Worm (Caenorhabditis elegans) whole organism, L4 larva: ENCODE data around the gene bec-1.

Experiments
- F26F4.8 ChIP-seq: fragments of 200-800 bp; sonication (Bioruptor generic); conservative IDR thresholded peaks from 2 replicates; pipeline ENCODE4 v1.3.6; 2022; ENCODE audit warnings: missing genetic modification characterization, missing compliant biosample characterization
- F37D6.2 ChIP-seq: sonication (generic microtip); optimal IDR thresholded peaks from 2 replicates; lab custom pipeline; 2016; ENCODE audit warnings: mild to moderate bottlenecking, missing genetic modification characterization, missing compliant biosample characterization
- F44E2.7 ChIP-seq: fragments of 200-800 bp; sonication (Bioruptor generic); IDR thresholded peaks from 2 replicates; pipeline ENCODE4 v2.1.2; 2022; ENCODE audit warnings: missing genetic modification characterization, missing compliant biosample characterization
- F49E8.2 ChIP-seq: sonication (generic microtip); optimal IDR thresholded peaks from 2 replicates; lab custom pipeline; 2016; ENCODE audit warnings: missing compliant biosample characterization, mild to moderate bottlenecking, missing genetic modification characterization, borderline replicate concordance
- R02D3.7 ChIP-seq: fragments of 150-350 bp; sonication (generic microtip); optimal IDR thresholded peaks from 3 replicates; lab custom pipeline; 2014; ENCODE audit warnings: missing biosample characterization, missing genetic modification characterization
- T20F7.1 ChIP-seq: fragments of 200-800 bp; sonication (Bioruptor generic); optimal IDR thresholded peaks from 2 replicates; lab custom pipeline; 2018; ENCODE audit warnings: mild to moderate bottlenecking, missing genetic modification characterization, missing compliant biosample characterization
- T26A8.4 ChIP-seq: fragments of 200-800 bp; sonication (Bioruptor generic); IDR thresholded peaks from 2 replicates; pipeline ENCODE4 v1.3.6; 2022; ENCODE audit warnings: missing genetic modification characterization, missing compliant biosample characterization
- Y105C5A.15 ChIP-seq: fragments of 200-800 bp; sonication (Bioruptor generic); IDR thresholded peaks from 2 replicates; pipeline ENCODE4 v1.3.6; 2022; ENCODE audit warnings: missing genetic modification characterization, missing compliant biosample characterization
- Y48G9A.11 ChIP-seq: fragments of 200-800 bp; sonication (Bioruptor generic); IDR thresholded peaks from 2 replicates; pipeline ENCODE4 v1.3.6; 2022; ENCODE audit warnings: missing genetic modification reagents, missing genetic modification characterization, missing compliant biosample characterization
- aly-2 ChIP-seq: sonication (generic microtip); optimal IDR thresholded peaks from 2 replicates; lab custom pipeline; 2018; ENCODE audit warnings: missing biosample characterization, missing genetic modification characterization
- arid-1 ChIP-seq: fragments of 200-800 bp; sonication (Bioruptor generic); conservative IDR thresholded peaks from 2 replicates; pipeline ENCODE4 v1.3.6; 2022; ENCODE audit warnings: missing genetic modification reagents, missing genetic modification characterization, missing compliant biosample characterization
- ceh-28 ChIP-seq: fragments of 150-350 bp; optimal IDR thresholded peaks from 2 replicates; lab custom pipeline; 2014; ENCODE audit warnings: missing biosample characterization, missing genetic modification reagents, missing genetic modification characterization
- ceh-62 ChIP-seq: sonication (generic microtip); optimal IDR thresholded peaks from 2 replicates; lab custom pipeline; 2017; ENCODE audit warnings: missing biosample characterization, missing genetic modification characterization
- ceh-82 ChIP-seq: sonication (generic microtip); optimal IDR thresholded peaks from 2 replicates; lab custom pipeline; 2017; ENCODE audit warnings: missing biosample characterization, missing genetic modification characterization
- cey-2 ChIP-seq: sonication (generic microtip); optimal IDR thresholded peaks from 3 replicates; lab custom pipeline; 2017; ENCODE audit warnings: missing genetic modification characterization, mild to moderate bottlenecking, missing compliant biosample characterization, antibody characterized with exemption, borderline replicate concordance; ENCODE audit not compliant: insufficient read depth
- ctbp-1 ChIP-seq: fragments of 200-800 bp; sonication (Bioruptor generic); IDR thresholded peaks from 2 replicates; pipeline ENCODE4 v1.3.6; 2022; ENCODE audit warnings: missing genetic modification reagents, missing genetic modification characterization, missing compliant biosample characterization
- daf-19 ChIP-seq: fragments of 200-800 bp; sonication (Bioruptor generic); conservative IDR thresholded peaks from 2 replicates; pipeline ENCODE4 v1.3.6; 2022; ENCODE audit warnings: missing genetic modification characterization, missing compliant biosample characterization
- daf-8 ChIP-seq: fragments of 200-800 bp; sonication (Bioruptor generic); IDR thresholded peaks from 2 replicates; pipeline ENCODE4 v1.3.6; 2022; ENCODE audit warnings: missing genetic modification characterization, missing compliant biosample characterization
- dpl-1 ChIP-seq: fragments of 150-350 bp; optimal IDR thresholded peaks from 2 replicates; lab custom pipeline; 2014; ENCODE audit warnings: missing biosample characterization, missing genetic modification reagents, missing genetic modification characterization
- egl-43 ChIP-seq: fragments of 200-800 bp; sonication (Bioruptor generic); IDR thresholded peaks from 2 replicates; pipeline ENCODE4 v1.3.6; 2022; ENCODE audit warnings: missing genetic modification reagents, missing genetic modification characterization, missing compliant biosample characterization
- fos-1 ChIP-seq: fragments of 150-350 bp; optimal IDR thresholded peaks from 2 replicates; lab custom pipeline; 2014; ENCODE audit warnings: missing biosample characterization, missing genetic modification characterization
- gei-8 ChIP-seq: fragments of 200-800 bp; sonication (Bioruptor generic); optimal IDR thresholded peaks from 2 replicates; lab custom pipeline; 2018; ENCODE audit warnings: mild to moderate bottlenecking, missing genetic modification characterization, missing compliant biosample characterization
- hif-1 ChIP-seq, 2 experiments: sonication (generic microtip); optimal IDR thresholded peaks; 2 replicates each; lab custom pipeline; 2016 to 2017; ENCODE audit warnings: missing compliant biosample characterization in 2 of 2, missing genetic modification characterization in 2 of 2, missing genetic modification reagents in 2 of 2, missing genotype in 2 of 2, mild to moderate bottlenecking in 1 of 2
- hlh-30 ChIP-seq: sonication (generic microtip); optimal IDR thresholded peaks from 2 replicates; lab custom pipeline; 2017; ENCODE audit warnings: antibody characterized with exemption, mild to moderate bottlenecking, missing genetic modification characterization, missing compliant biosample characterization; ENCODE audit not compliant: insufficient read depth
- lin-1 ChIP-seq: fragments of 200-800 bp; sonication (Bioruptor generic); IDR thresholded peaks from 2 replicates; pipeline ENCODE4 v1.3.6; 2022; ENCODE audit warnings: missing genetic modification reagents, missing genetic modification characterization, missing compliant biosample characterization
- lin-39 ChIP-seq: fragments of 150-350 bp; optimal IDR thresholded peaks from 2 replicates; lab custom pipeline; 2014; ENCODE audit warnings: missing biosample characterization, missing genetic modification reagents, missing genetic modification characterization
- madf-5 ChIP-seq, 2 experiments: fragments of 200-800 bp; sonication (Bioruptor generic); IDR thresholded peaks; 2 replicates each; pipeline ENCODE4 v1.3.6; 2022; ENCODE audit warnings: missing compliant biosample characterization in 2 of 2, missing genetic modification characterization in 2 of 2
- mep-1 ChIP-seq: fragments of 150-350 bp; sonication (generic microtip); optimal IDR thresholded peaks from 3 replicates; lab custom pipeline; 2014; ENCODE audit warnings: missing biosample characterization, missing genetic modification characterization
- mes-2 ChIP-seq: sonication (generic microtip); optimal IDR thresholded peaks from 2 replicates; lab custom pipeline; 2016; ENCODE audit warnings: missing genotype, mild to moderate bottlenecking, missing genetic modification characterization, missing compliant biosample characterization; ENCODE audit not compliant: poor library complexity, severe bottlenecking
- mxl-2 ChIP-seq: fragments of 200-800 bp; sonication (Bioruptor generic); conservative IDR thresholded peaks from 2 replicates; pipeline ENCODE4 v1.3.6; 2022; ENCODE audit warnings: missing genetic modification reagents, missing genetic modification characterization, missing compliant biosample characterization
- nhr-10 ChIP-seq: fragments of 150-350 bp; optimal IDR thresholded peaks from 2 replicates; lab custom pipeline; 2014; ENCODE audit warnings: missing biosample characterization, missing genetic modification characterization
- nhr-102 ChIP-seq: sonication (generic microtip); optimal IDR thresholded peaks from 2 replicates; lab custom pipeline; 2016; ENCODE audit warnings: mild to moderate bottlenecking, missing genetic modification characterization, moderate library complexity, missing compliant biosample characterization
- nhr-237 ChIP-seq: sonication (generic microtip); optimal IDR thresholded peaks from 2 replicates; lab custom pipeline; 2017; ENCODE audit warnings: missing biosample characterization, missing genetic modification characterization
- nhr-25 ChIP-seq: sonication (generic microtip); optimal IDR thresholded peaks from 2 replicates; lab custom pipeline; 2017; ENCODE audit warnings: missing genetic modification characterization, mild to moderate bottlenecking, missing compliant biosample characterization, antibody characterized with exemption, moderate library complexity, borderline replicate concordance; ENCODE audit not compliant: insufficient read depth
- nhr-28 ChIP-seq: fragments of 150-350 bp; optimal IDR thresholded peaks from 2 replicates; lab custom pipeline; 2014; ENCODE audit warnings: missing biosample characterization, missing genetic modification characterization
- nhr-41 ChIP-seq: fragments of 200-800 bp; sonication (Bioruptor generic); IDR thresholded peaks from 2 replicates; pipeline ENCODE4 v1.3.6; 2022; ENCODE audit warnings: missing genetic modification reagents, missing genetic modification characterization, missing compliant biosample characterization
- nhr-42 ChIP-seq: fragments of 200-800 bp; sonication (Bioruptor generic); IDR thresholded peaks from 2 replicates; pipeline ENCODE4 v1.3.6; 2022; ENCODE audit warnings: missing genetic modification characterization, missing compliant biosample characterization
- nhr-6 ChIP-seq: fragments of 150-350 bp; optimal IDR thresholded peaks from 2 replicates; lab custom pipeline; 2014; ENCODE audit warnings: missing biosample characterization, missing genetic modification characterization
- pqm-1 ChIP-seq: sonication (generic microtip); optimal IDR thresholded peaks from 2 replicates; lab custom pipeline; 2017; ENCODE audit warnings: missing biosample characterization, missing genetic modification characterization
- rbr-2 ChIP-seq: sonication (generic microtip); optimal IDR thresholded peaks from 2 replicates; lab custom pipeline; 2016; ENCODE audit warnings: missing genotype, missing genetic modification characterization, missing compliant biosample characterization
- skn-1 ChIP-seq: fragments of 150-350 bp; optimal IDR thresholded peaks from 2 replicates; lab custom pipeline; 2014; ENCODE audit warnings: missing biosample characterization, missing genetic modification characterization
- spr-3 ChIP-seq: fragments of 200-800 bp; sonication (Bioruptor generic); optimal IDR thresholded peaks from 2 replicates; lab custom pipeline; 2018; ENCODE audit warnings: mild to moderate bottlenecking, missing genetic modification characterization, missing compliant biosample characterization
- unc-62 ChIP-seq, 3 experiments: fragments of 150-350 bp in 1 of 3; sonication (generic microtip); optimal IDR thresholded peaks in 2 of 3; peaks in 1 of 3; 1 replicate in 1 of 3; 2 replicates in 2 of 3; lab custom pipeline; 2014 to 2017; ENCODE audit warnings: missing biosample characterization in 3 of 3, missing genetic modification characterization in 3 of 3, missing genetic modification reagents in 3 of 3, missing genotype in 1 of 3
- zag-1 ChIP-seq: fragments of 150-350 bp; optimal IDR thresholded peaks from 2 replicates; lab custom pipeline; 2014; ENCODE audit warnings: missing biosample characterization, missing genetic modification characterization
- zfp-2 ChIP-seq: sonication (generic microtip); optimal IDR thresholded peaks from 2 replicates; lab custom pipeline; 2016; ENCODE audit warnings: mild to moderate bottlenecking, missing genetic modification characterization, missing compliant biosample characterization
- zfp-3 ChIP-seq: fragments of 200-800 bp; sonication (Bioruptor generic); conservative IDR thresholded peaks from 2 replicates; pipeline ENCODE4 v1.3.6; 2022; ENCODE audit warnings: missing genetic modification reagents, missing genetic modification characterization, missing compliant biosample characterization
- zip-11 ChIP-seq: fragments of 200-800 bp; sonication (Bioruptor generic); IDR thresholded peaks from 2 replicates; pipeline ENCODE4 v1.3.6; 2022; ENCODE audit warnings: missing genetic modification characterization, missing compliant biosample characterization
- zip-2 ChIP-seq: fragments of 150-350 bp; optimal IDR thresholded peaks from 2 replicates; lab custom pipeline; 2014; ENCODE audit warnings: missing biosample characterization, missing genetic modification characterization
- ztf-11 ChIP-seq: fragments of 150-350 bp; optimal IDR thresholded peaks from 2 replicates; lab custom pipeline; 2014; ENCODE audit warnings: missing biosample characterization, missing genetic modification characterization

bec-1 gene

ce11 chrIV:5650761-5651332, 13.4 kb downstream of the bec-1 start (continued):
- TF ChIP-seq nhr-102 (tag; lab: Kevin White, UChicago) (peak; percentile 31), nhr-25 (tag; lab: Kevin White, UChicago) (no peak), pqm-1 (tag; lab: Kevin White, UChicago) (no peak), F44E2.7 (GFP tag; lab: Robert Waterston, UW) (no peak), lin-39 (tag; lab: Kevin White, UChicago) (no peak), zip-2 (tag; lab: Kevin White, UChicago) (no peak), unc-62 (GFP tag; optimal IDR thresholded peaks at IDR 0.05 in 1 of 2; lab: Kevin White, UChicago) (no peak), unc-62 (tag; optimal IDR thresholded peaks at IDR 0.05; lab: Kevin White, UChicago) (no peak), daf-19 (GFP tag; lab: Robert Waterston, UW) (no peak), mep-1 (peak; percentile 14), zfp-2 (tag; lab: Kevin White, UChicago) (no peak), lin-1 (GFP tag; lab: Robert Waterston, UW) (no peak), F37D6.2 (tag; lab: Kevin White, UChicago) (no peak), aly-2 (tag; lab: Kevin White, UChicago) (no peak), mes-2 (no peak), nhr-41 (no peak), egl-43 (GFP tag; lab: Robert Waterston, UW) (no peak), zfp-3 (GFP tag; lab: Robert Waterston, UW) (no peak), madf-5 (GFP tag; IDR thresholded peaks at IDR 0.05; lab: Robert Waterston, UW) (0 out of 4 replicates have a peak, but pooled peaks of 1 of the 2 experiments have one; percentile 18)
- TF ChIP-seq, all 104 proteins: peak for 13

DNA sequence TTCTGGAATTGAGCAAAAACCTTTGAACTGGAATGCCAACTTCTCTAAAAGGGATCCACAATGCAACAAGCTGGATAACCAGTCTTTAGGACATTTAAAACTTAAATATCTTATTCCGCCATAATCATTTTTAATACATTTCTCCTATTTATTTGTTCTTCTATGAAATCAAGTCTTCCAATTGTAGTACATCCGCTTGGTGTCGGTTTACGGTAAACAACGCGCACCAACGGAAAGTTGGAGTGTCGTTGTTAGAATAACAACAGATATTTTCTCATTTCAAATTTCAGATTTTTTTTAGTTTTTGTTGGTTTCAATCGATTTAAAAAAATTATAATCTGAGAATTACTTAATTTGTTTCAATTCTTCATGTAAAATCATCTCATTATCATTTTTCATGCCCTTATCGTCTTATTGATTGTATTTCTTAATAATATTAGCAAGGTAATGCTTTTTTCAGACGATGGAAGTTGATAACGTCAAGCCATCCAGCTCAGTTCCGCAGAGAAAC, 15.1 kb downstream of the bec-1 start, which contains the start of gene csn-5:
Gene csn-5 (plus strand): TSS at position 461 of the 511 bp plus-strand sequence.
- no peak for TF ChIP-seq hif-1 (tag; optimal IDR thresholded peaks at IDR 0.05; lab: Kevin White, UChicago)
- no peak for TF ChIP-seq nhr-6
- TF ChIP-seq R02D3.7 (tag; lab: Kevin White, UChicago) = peak; percentile 64
- TF ChIP-seq F26F4.8 (GFP tag; lab: Robert Waterston, UW) = no peak
- TF ChIP-seq nhr-28 (tag; lab: Kevin White, UChicago) = no peak
- no peak for TF ChIP-seq skn-1 (tag; lab: Kevin White, UChicago)
- no peak for TF ChIP-seq zag-1 (tag; lab: Kevin White, UChicago)
- no peak for TF ChIP-seq mxl-2 (GFP tag; lab: Robert Waterston, UW)
- no peak for TF ChIP-seq nhr-102 (tag; lab: Kevin White, UChicago)
- TF ChIP-seq daf-8 = no peak
- TF ChIP-seq ceh-62 (tag; lab: Kevin White, UChicago) = no peak
- TF ChIP-seq ctbp-1 (GFP tag; lab: Robert Waterston, UW) = no peak
- peak; percentile 92 for TF ChIP-seq Y48G9A.11
- no peak for TF ChIP-seq F49E8.2 (tag; lab: Kevin White, UChicago)
- TF ChIP-seq rbr-2 (tag; lab: Kevin White, UChicago) = no peak
- TF ChIP-seq nhr-10 (tag; lab: Kevin White, UChicago) = no peak
- no peak for TF ChIP-seq gei-8 (GFP tag; lab: Kevin White, UChicago)
- no peak for TF ChIP-seq ceh-82
- TF ChIP-seq T26A8.4 = no peak
- no peak for TF ChIP-seq Y105C5A.15 (GFP tag; lab: Robert Waterston, UW)
- peak; percentile 93 for TF ChIP-seq T20F7.1
- TF ChIP-seq arid-1 (GFP tag; lab: Robert Waterston, UW) = no peak
- no peak for TF ChIP-seq egl-43 (GFP tag; lab: Robert Waterston, UW)
- no peak for TF ChIP-seq pqm-1 (tag; lab: Kevin White, UChicago)
- TF ChIP-seq zip-11 (GFP tag; lab: Robert Waterston, UW) = no peak
- no peak for TF ChIP-seq ceh-28
- TF ChIP-seq nhr-237 (tag; lab: Kevin White, UChicago) = no peak
- no peak for TF ChIP-seq spr-3
- no peak for TF ChIP-seq nhr-42 (GFP tag; lab: Robert Waterston, UW)
- peak; percentile 19 for TF ChIP-seq hlh-30 (tag; lab: Kevin White, UChicago)
- no peak for TF ChIP-seq fos-1 (tag; lab: Kevin White, UChicago)
- TF ChIP-seq dpl-1 = peak; percentile 12
- no peak for TF ChIP-seq cey-2 (tag; lab: Kevin White, UChicago)
- TF ChIP-seq ztf-11 = no peak
